Fruit fly (Drosophila melanogaster) S2 (cell line): Measurements from ENCODE around the gene kek6.

ENCODE experiments used
- CG8478 ChIP-seq: fragments of >200 bp; optimal IDR thresholded peaks from 2 replicates; lab custom pipeline; 2018
- CTCF ChIP-seq, 2 experiments: fragments of >200 bp; optimal IDR thresholded peaks; 2 replicates each; lab custom pipeline; 2018

The kek6 gene

DNA sequence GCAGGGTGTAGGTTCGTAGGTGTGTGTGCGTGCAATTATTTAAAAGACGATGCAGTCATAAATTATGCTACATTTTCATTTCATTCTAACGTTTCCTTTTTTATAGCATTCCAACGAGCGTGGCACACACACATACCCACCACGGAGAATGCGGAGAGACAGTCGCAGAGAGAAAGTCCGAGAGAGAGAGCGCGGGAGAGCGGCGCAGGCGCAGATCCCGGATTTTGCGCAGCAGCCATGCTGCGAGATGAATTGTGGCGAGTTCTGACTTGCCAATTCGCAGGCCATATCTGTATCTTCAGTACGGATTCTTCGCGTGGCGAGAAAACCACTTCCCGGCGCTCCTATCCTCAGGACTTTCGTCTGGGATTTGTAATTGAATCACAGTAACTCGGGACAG, at the start of gene kek6:
TSS of gene kek6 (plus strand) at position 323 of the 400 bp plus-strand sequence.
- TF ChIP-seq CTCF (optimal IDR thresholded peaks at IDR 0.05; lab: Kevin White, UChicago) = no peak
- no peak for TF ChIP-seq CG8478 (lab: Kevin White, UChicago)

DNA sequence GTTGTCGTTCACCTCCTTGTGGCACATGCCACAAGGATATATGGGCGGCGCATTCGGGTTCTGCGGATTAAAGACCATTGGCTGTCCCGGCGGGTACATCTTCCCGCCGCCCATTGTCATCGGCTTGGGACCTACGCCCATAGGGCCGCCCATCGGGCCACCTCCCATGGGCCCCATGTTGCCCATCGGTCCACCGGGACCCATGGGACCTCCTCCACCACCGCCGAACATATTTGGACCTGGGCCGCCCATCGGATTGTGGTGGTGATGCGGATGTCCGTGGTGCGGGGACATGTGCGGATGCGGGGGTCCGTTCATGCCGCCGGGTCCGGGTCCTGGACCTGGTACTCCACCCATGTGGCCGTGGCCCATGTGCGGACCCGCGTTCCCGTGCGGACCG, 44.6 kb upstream of the kek6 start:
- TF ChIP-seq CG8478 (lab: Kevin White, UChicago) = no peak
- TF ChIP-seq CTCF (optimal IDR thresholded peaks at IDR 0.05; lab: Kevin White, UChicago) = no peak

DNA sequence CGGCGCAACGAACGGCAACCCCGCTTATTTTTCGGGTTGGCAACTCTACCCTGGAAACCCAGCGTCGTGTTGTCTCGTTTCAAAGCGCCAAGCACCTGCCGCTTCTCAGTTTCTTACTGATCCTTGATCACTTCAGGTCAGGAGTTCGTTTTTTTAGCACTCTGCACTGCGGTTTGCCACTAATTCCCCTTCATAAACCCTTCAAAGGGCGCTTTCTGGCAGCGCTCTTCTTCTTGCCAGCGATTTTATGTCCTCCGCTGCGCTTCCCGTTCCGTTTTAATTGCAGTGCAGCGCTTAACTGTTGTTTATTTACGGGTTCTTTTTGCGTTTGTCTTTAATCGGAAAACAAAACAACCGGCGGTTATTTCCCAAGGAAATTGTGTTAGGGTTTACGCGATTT, 41.9 kb upstream of the kek6 start:
- TF ChIP-seq CG8478 (lab: Kevin White, UChicago) = no peak
- no peak for TF ChIP-seq CTCF (optimal IDR thresholded peaks at IDR 0.05; lab: Kevin White, UChicago)

dm6 chr3R:31580586-31580994, 41.3 kb upstream of the kek6 start, which contains the start of the genes pygo and rod:
Gene pygo, minus strand, starts transcription at chr3R:31580699.
Gene rod, plus strand, starts transcription at chr3R:31580951.
- TF ChIP-seq CG8478 (lab: Kevin White, UChicago) = no peak
- no peak for TF ChIP-seq CTCF (optimal IDR thresholded peaks at IDR 0.05; lab: Kevin White, UChicago)

- TF ChIP-seq CG8478 (lab: Kevin White, UChicago) (no peak), CTCF (optimal IDR thresholded peaks at IDR 0.05; lab: Kevin White, UChicago) (no peak)
These were observed 33.6 kb upstream of the kek6 start, which contains the start of gene CG1635 for dm6 chr3R:31588374-31588773. Gene CG1635, plus strand, starts transcription at chr3R:31588673.

DNA sequence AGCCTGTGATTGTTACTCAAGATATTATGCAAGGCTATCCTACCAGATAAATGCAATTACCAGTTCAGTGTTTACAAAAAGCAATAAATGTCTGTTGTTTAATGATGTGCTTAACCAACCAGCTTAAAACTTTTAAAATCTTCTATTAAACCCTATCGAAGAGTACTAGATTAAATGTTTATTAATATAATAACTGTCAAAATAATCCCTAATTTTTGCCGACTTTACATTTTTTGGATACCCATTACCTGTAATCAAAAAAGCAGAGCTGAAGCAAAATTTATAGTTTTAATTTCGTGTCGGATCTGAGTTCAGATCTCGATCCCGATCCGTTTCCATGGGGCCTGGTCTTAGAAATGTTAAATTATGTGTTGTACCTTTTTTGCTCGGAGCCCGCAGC, 31.7 kb upstream of the kek6 start, which contains the start of gene CG1638:
TSS of gene CG1638 (plus strand) at position 301 of the 400 bp plus-strand sequence.
- TF ChIP-seq CTCF (optimal IDR thresholded peaks at IDR 0.05; lab: Kevin White, UChicago) = no peak
- TF ChIP-seq CG8478 (lab: Kevin White, UChicago) = no peak

- TF ChIP-seq CTCF (optimal IDR thresholded peaks at IDR 0.05; lab: Kevin White, UChicago) (no peak), CG8478 (lab: Kevin White, UChicago) (no peak)
These were observed 29.6 kb upstream of the kek6 start, which contains the start of gene CG1774 for dm6 chr3R:31592256-31592879. Gene CG1774, plus strand, starts transcription at chr3R:31592803.

- TF ChIP-seq CG8478 (lab: Kevin White, UChicago) = no peak
- TF ChIP-seq CTCF (optimal IDR thresholded peaks at IDR 0.05; lab: Kevin White, UChicago) = peak in 1 of 2 experiments; percentile 21
These were observed 25.7 kb upstream of the kek6 start, which contains the start of gene RpL6 for dm6 chr3R:31596071-31596883. Gene RpL6, minus strand, starts transcription at chr3R:31596204.

DNA sequence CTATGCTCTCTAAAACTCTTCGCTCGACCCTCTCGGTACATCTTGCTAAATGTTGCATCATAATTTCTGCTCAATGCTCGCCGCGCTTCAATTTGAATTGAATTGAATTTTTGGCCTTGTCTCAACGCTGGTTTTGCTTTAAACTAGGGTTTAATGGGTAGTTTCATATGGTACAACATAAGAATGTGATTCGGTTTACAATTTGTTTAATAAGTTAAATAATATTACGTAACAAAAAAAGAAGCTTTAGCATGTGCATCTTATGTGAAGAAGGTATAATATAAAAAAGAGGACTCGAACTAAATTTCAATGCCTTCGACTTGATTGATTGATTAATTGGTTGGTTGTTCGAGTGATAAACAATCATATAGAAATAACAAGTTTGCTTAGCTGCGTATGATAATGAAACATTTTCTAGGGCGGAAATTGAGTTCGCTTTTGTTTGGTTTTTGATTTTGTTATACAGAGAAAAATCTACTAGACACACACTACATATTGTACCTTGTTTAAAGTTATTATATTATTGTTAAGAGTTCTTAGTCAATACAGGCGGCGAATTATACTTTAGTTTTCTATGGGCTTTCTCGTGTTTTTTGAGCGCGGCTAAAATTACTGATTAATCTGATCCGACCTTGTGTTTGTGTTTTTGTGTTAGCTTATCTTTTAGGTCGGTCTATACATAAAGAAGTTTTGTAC, 24.1 kb upstream of the kek6 start:
- no peak for TF ChIP-seq CG8478 (lab: Kevin White, UChicago)
- TF ChIP-seq CTCF (optimal IDR thresholded peaks at IDR 0.05; lab: Kevin White, UChicago) = no peak

- no peak for TF ChIP-seq CTCF (optimal IDR thresholded peaks at IDR 0.05; lab: Kevin White, UChicago)
- no peak for TF ChIP-seq CG8478 (lab: Kevin White, UChicago)
These were observed 22.2 kb upstream of the kek6 start for dm6 chr3R:31599538-31600313.

dm6 chr3R:31603246-31603645, 18.7 kb upstream of the kek6 start:
- TF ChIP-seq CG8478 (lab: Kevin White, UChicago) = no peak

DNA sequence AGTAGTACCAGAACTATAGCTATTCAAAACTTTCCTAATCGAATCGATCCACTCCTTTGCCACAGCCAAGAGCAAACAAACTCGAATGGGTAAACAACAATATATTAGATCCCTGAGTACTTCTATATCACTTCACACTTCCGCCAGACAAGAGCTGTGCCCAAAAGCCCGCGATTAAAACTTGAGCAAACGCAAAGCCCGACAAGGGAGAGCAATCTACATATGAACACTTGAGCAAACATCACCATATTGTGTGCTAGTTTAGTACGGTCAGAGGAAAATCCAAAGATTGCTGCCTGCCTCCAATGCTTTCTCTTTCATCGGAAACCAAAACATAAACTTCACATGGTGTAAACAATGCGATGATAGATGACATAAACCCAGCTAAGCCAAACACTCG, 18.3 kb upstream of the kek6 start:
- TF ChIP-seq CG8478 (lab: Kevin White, UChicago) = no peak
- no peak for TF ChIP-seq CTCF (optimal IDR thresholded peaks at IDR 0.05; lab: Kevin White, UChicago)

DNA sequence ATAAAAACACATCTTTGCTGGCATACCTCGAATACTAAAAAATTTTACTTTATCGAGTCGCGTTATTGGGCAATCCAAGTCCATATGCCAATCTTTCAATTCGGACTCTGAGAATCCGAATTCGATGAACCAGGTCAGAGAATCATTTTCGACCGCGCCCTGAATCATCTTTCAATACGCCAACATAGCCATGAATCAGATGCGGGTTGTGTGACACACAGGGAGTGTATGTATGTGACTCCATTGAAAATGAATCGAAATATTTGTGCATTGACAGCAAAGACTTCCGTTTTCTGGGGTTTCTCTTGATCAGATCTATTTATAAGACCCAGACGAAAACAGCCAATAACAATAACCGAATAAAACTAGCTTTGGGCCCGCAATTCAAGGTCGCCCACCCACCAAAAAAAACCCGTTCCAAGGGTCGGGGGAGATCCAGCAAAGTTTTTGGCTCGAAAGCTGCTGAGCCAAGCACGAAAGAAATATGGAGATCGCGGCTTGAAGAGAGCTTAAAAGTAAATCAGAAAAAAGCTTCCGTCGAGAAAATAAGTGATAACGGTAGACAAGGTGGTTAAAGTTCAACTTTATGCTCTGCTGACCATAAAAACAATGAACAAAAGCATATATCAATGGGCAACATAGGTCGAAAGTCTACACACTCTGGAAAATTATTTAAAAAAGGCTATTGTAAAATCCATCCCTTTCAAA, 17.4 kb upstream of the kek6 start:
- TF ChIP-seq CTCF (optimal IDR thresholded peaks at IDR 0.05; lab: Kevin White, UChicago) (no peak), CG8478 (lab: Kevin White, UChicago) (no peak)
